Fruit fly (Drosophila melanogaster) whole organism, embryonic: ENCODE measurements around the gene Sry-alpha.

Source experiments
- Asciz ChIP-seq: fragments of 200-800 bp; sonication (Bioruptor generic); optimal IDR thresholded peaks from 2 replicates; lab custom pipeline; 2017; ENCODE audit warnings: missing biosample characterization, mild to moderate bottlenecking, missing genetic modification characterization, missing genetic modification reagents
- Bdp1 ChIP-seq: fragments of 200-800 bp; sonication (Bioruptor generic); optimal IDR thresholded peaks from 3 replicates; lab custom pipeline; 2016; ENCODE audit warnings: missing biosample characterization, missing genetic modification characterization
- CG10274 ChIP-seq: fragments of 200-800 bp; sonication (Bioruptor generic); optimal IDR thresholded peaks from 3 replicates; lab custom pipeline; 2017; ENCODE audit warnings: missing biosample characterization, mild to moderate bottlenecking, missing genetic modification characterization
- CG10462 ChIP-seq: fragments of 200-800 bp; sonication (Bioruptor generic); optimal IDR thresholded peaks from 2 replicates; lab custom pipeline; 2016; ENCODE audit warnings: missing biosample characterization, missing genetic modification characterization
- CG12219 ChIP-seq: fragments of 200-800 bp; sonication (Bioruptor generic); optimal IDR thresholded peaks from 3 replicates; lab custom pipeline; 2018; ENCODE audit warnings: missing biosample characterization, mild to moderate bottlenecking, missing genetic modification characterization
- CG12236 ChIP-seq: fragments of 200-800 bp; sonication (Bioruptor generic); optimal IDR thresholded peaks from 2 replicates; lab custom pipeline; 2016; ENCODE audit warnings: missing biosample characterization, missing genetic modification characterization
- CG14667 ChIP-seq: fragments of 200-800 bp; sonication (Bioruptor generic); IDR thresholded peaks from 2 replicates; pipeline ENCODE4 v1.3.6; 2022; ENCODE audit warnings: missing biosample characterization, missing genetic modification characterization
- CG14710 ChIP-seq: fragments of 200-800 bp; sonication (Bioruptor generic); optimal IDR thresholded peaks from 3 replicates; lab custom pipeline; 2019; ENCODE audit warnings: missing biosample characterization, mild to moderate bottlenecking, missing genetic modification characterization, moderate library complexity
- CG17328 ChIP-seq: fragments of 200-800 bp; sonication (Bioruptor generic); IDR thresholded peaks from 2 replicates; pipeline ENCODE4 v1.3.6; 2022; ENCODE audit warnings: missing biosample characterization, missing genetic modification characterization
- CG17802 ChIP-seq: fragments of 200-800 bp; sonication (Bioruptor generic); optimal IDR thresholded peaks from 2 replicates; lab custom pipeline; 2018; ENCODE audit warnings: missing biosample characterization, mild to moderate bottlenecking, missing genetic modification characterization, moderate library complexity
- CG31441 ChIP-seq: fragments of 200-800 bp; sonication (Bioruptor generic); IDR thresholded peaks from 2 replicates; pipeline ENCODE4 v1.3.6; 2022; ENCODE audit warnings: missing biosample characterization, missing genetic modification characterization
- CG4360 ChIP-seq: fragments of 200-800 bp; sonication (Bioruptor generic); IDR thresholded peaks from 2 replicates; pipeline ENCODE4 v1.3.6; 2022; ENCODE audit warnings: missing biosample characterization, missing genetic modification characterization
- CG6689 ChIP-seq: fragments of 200-800 bp; sonication (Bioruptor generic); IDR thresholded peaks from 2 replicates; pipeline ENCODE4 v1.3.6; 2022; ENCODE audit warnings: missing biosample characterization, missing genetic modification characterization
- CG6765 ChIP-seq: fragments of 200-800 bp; sonication (Bioruptor generic); optimal IDR thresholded peaks from 3 replicates; lab custom pipeline; 2017; ENCODE audit warnings: missing biosample characterization, mild to moderate bottlenecking, missing genetic modification characterization
- CG7372 ChIP-seq: fragments of 200-800 bp; sonication (Bioruptor generic); IDR thresholded peaks from 2 replicates; pipeline ENCODE4 v1.3.6; 2022; ENCODE audit warnings: missing biosample characterization, missing genetic modification characterization
- CG8944 ChIP-seq: fragments of 200-800 bp; sonication (Bioruptor generic); optimal IDR thresholded peaks from 3 replicates; lab custom pipeline; 2016; ENCODE audit warnings: missing biosample characterization, missing genetic modification characterization
- CG9797 ChIP-seq: fragments of 200-800 bp; sonication (Bioruptor generic); optimal IDR thresholded peaks from 3 replicates; lab custom pipeline; 2018; ENCODE audit warnings: missing biosample characterization, mild to moderate bottlenecking, missing genetic modification characterization
- Camta ChIP-seq: fragments of 200-800 bp; sonication (Bioruptor generic); optimal IDR thresholded peaks from 2 replicates; lab custom pipeline; 2016; ENCODE audit warnings: missing biosample characterization, missing genetic modification characterization
- CoRest ChIP-seq: fragments of 200-800 bp; sonication (Bioruptor generic); optimal IDR thresholded peaks from 3 replicates; lab custom pipeline; 2018; ENCODE audit warnings: missing biosample characterization, mild to moderate bottlenecking, missing genetic modification characterization, moderate library complexity
- Elba2 ChIP-seq: fragments of 200-800 bp; sonication (Bioruptor generic); optimal IDR thresholded peaks from 3 replicates; lab custom pipeline; 2016; ENCODE audit warnings: missing biosample characterization, missing genetic modification characterization
- Ets97D ChIP-seq: fragments of 200-800 bp; sonication (Bioruptor generic); optimal IDR thresholded peaks from 3 replicates; lab custom pipeline; 2016; ENCODE audit warnings: missing biosample characterization, missing genetic modification characterization
- Fer1 ChIP-seq: fragments of 200-800 bp; sonication (Bioruptor generic); optimal IDR thresholded peaks from 2 replicates; lab custom pipeline; 2017; ENCODE audit warnings: missing biosample characterization, mild to moderate bottlenecking, missing genetic modification characterization
- Fer2 ChIP-seq: fragments of 200-800 bp; sonication (Bioruptor generic); optimal IDR thresholded peaks from 2 replicates; lab custom pipeline; 2018; ENCODE audit warnings: missing biosample characterization, mild to moderate bottlenecking, missing genetic modification characterization, moderate library complexity
- Jarid2 ChIP-seq: fragments of 200-800 bp; sonication (Bioruptor generic); optimal IDR thresholded peaks from 3 replicates; lab custom pipeline; 2017; ENCODE audit warnings: mild to moderate bottlenecking, missing biosample characterization, missing genetic modification reagents, missing genetic modification characterization
- Meics ChIP-seq: fragments of 200-800 bp; sonication (Bioruptor generic); optimal IDR thresholded peaks from 2 replicates; lab custom pipeline; 2017; ENCODE audit warnings: missing biosample characterization, mild to moderate bottlenecking, missing genetic modification characterization
- Mrtf ChIP-seq: fragments of 200-800 bp; sonication (Bioruptor generic); IDR thresholded peaks from 3 replicates; pipeline ENCODE4 v1.3.6; 2022; ENCODE audit warnings: missing biosample characterization, missing genetic modification characterization
- Nf-YC ChIP-seq: fragments of 200-800 bp; optimal IDR thresholded peaks from 3 replicates; lab custom pipeline; 2019; ENCODE audit warnings: missing biosample characterization, mild to moderate bottlenecking, missing genetic modification characterization, moderate library complexity
- Rfx ChIP-seq: fragments of 200-800 bp; sonication (Bioruptor generic); IDR thresholded peaks from 2 replicates; pipeline ENCODE4 v1.3.6; 2022; ENCODE audit warnings: missing biosample characterization, missing genetic modification characterization
- Sry-β ChIP-seq: fragments of 200-800 bp; sonication (Bioruptor generic); optimal IDR thresholded peaks from 2 replicates; lab custom pipeline; 2018; ENCODE audit warnings: missing biosample characterization, mild to moderate bottlenecking, missing genetic modification characterization, moderate library complexity
- Xrp1 ChIP-seq: fragments of 200-800 bp; sonication (Bioruptor generic); IDR thresholded peaks from 2 replicates; pipeline ENCODE4 v1.3.6; 2022; ENCODE audit warnings: missing biosample characterization, missing genetic modification characterization
- ac ChIP-seq: fragments of 200-800 bp; sonication (Bioruptor generic); optimal IDR thresholded peaks from 3 replicates; lab custom pipeline; 2017; ENCODE audit warnings: missing biosample characterization, mild to moderate bottlenecking, missing genetic modification characterization
- amos ChIP-seq: fragments of 200-800 bp; sonication (Bioruptor generic); IDR thresholded peaks from 2 replicates; pipeline ENCODE4 v1.3.6; 2022; ENCODE audit warnings: missing biosample characterization, missing genetic modification characterization; ENCODE audit not compliant: partially characterized antibody
- cas ChIP-seq: fragments of 200-800 bp; sonication (Bioruptor generic); IDR thresholded peaks from 2 replicates; pipeline ENCODE4 v1.3.6; 2022; ENCODE audit warnings: missing biosample characterization, missing genetic modification characterization
- ci ChIP-seq: fragments of 200-800 bp; sonication (Bioruptor generic); IDR thresholded peaks from 3 replicates; pipeline ENCODE4 v1.3.6; 2022; ENCODE audit warnings: missing biosample characterization, missing genetic modification characterization
- croc ChIP-seq: fragments of 200-800 bp; sonication (Bioruptor generic); conservative IDR thresholded peaks from 3 replicates; pipeline ENCODE4 v1.3.6; 2022; ENCODE audit warnings: missing biosample characterization, missing genetic modification characterization
- fd102C ChIP-seq: fragments of 200-800 bp; sonication (Bioruptor generic); optimal IDR thresholded peaks from 2 replicates; lab custom pipeline; 2018; ENCODE audit warnings: missing biosample characterization, mild to moderate bottlenecking, missing genetic modification characterization, moderate library complexity
- gcm ChIP-seq: fragments of 200-800 bp; sonication (Bioruptor generic); optimal IDR thresholded peaks from 2 replicates; lab custom pipeline; 2019; ENCODE audit warnings: missing biosample characterization, mild to moderate bottlenecking, missing genetic modification characterization, moderate library complexity
- ken ChIP-seq: fragments of 200-800 bp; sonication (Bioruptor generic); IDR thresholded peaks from 3 replicates; pipeline ENCODE4 v1.3.6; 2022; ENCODE audit warnings: missing biosample characterization, missing genetic modification characterization
- onecut ChIP-seq: fragments of 200-800 bp; sonication (Bioruptor generic); IDR thresholded peaks from 2 replicates; pipeline ENCODE4 v1.3.6; 2022; ENCODE audit warnings: missing biosample characterization, missing genetic modification characterization
- pfk ChIP-seq: fragments of 200-800 bp; sonication (Bioruptor generic); optimal IDR thresholded peaks from 2 replicates; lab custom pipeline; 2018; ENCODE audit warnings: missing biosample characterization, mild to moderate bottlenecking, missing genetic modification characterization, moderate library complexity
- phol ChIP-seq: fragments of 200-800 bp; sonication (Bioruptor generic); optimal IDR thresholded peaks from 3 replicates; lab custom pipeline; 2018; ENCODE audit warnings: missing biosample characterization, mild to moderate bottlenecking, missing genetic modification characterization, moderate library complexity
- pros ChIP-seq: fragments of 200-800 bp; sonication (Bioruptor generic); optimal IDR thresholded peaks from 3 replicates; lab custom pipeline; 2019; ENCODE audit warnings: missing biosample characterization, mild to moderate bottlenecking, missing genetic modification characterization, moderate library complexity
- psq ChIP-seq: fragments of 200-800 bp; sonication (Bioruptor generic); optimal IDR thresholded peaks from 2 replicates; lab custom pipeline; 2017; ENCODE audit warnings: missing biosample characterization, missing genetic modification characterization
- repo ChIP-seq: fragments of 200-800 bp; sonication (Bioruptor generic); optimal IDR thresholded peaks from 2 replicates; lab custom pipeline; 2016; ENCODE audit warnings: missing biosample characterization, missing genetic modification characterization
- rib ChIP-seq: fragments of 200-800 bp; sonication (Bioruptor generic); IDR thresholded peaks from 2 replicates; pipeline ENCODE4 v1.3.6; 2022; ENCODE audit warnings: missing biosample characterization, missing genetic modification characterization
- sens-2 ChIP-seq: fragments of 200-800 bp; sonication (Bioruptor generic); IDR thresholded peaks from 2 replicates; pipeline ENCODE4 v1.3.6; 2022; ENCODE audit warnings: missing biosample characterization, missing genetic modification characterization
- sna ChIP-seq: fragments of 200-800 bp; sonication (Bioruptor generic); IDR thresholded peaks from 2 replicates; pipeline ENCODE4 v1.3.6; 2022; ENCODE audit warnings: missing biosample characterization, missing genetic modification characterization; ENCODE audit not compliant: partially characterized antibody
- so ChIP-seq: fragments of 200-800 bp; sonication (Bioruptor generic); IDR thresholded peaks from 3 replicates; pipeline ENCODE4 v1.3.6; 2022; ENCODE audit warnings: missing biosample characterization, missing genetic modification characterization
- trh ChIP-seq: fragments of 200-800 bp; sonication (Bioruptor generic); optimal IDR thresholded peaks from 2 replicates; lab custom pipeline; 2016; ENCODE audit warnings: missing biosample characterization, missing genetic modification characterization
- unc-4 ChIP-seq: fragments of 200-800 bp; sonication (Bioruptor generic); IDR thresholded peaks from 2 replicates; pipeline ENCODE4 v1.3.6; 2022; ENCODE audit warnings: missing biosample characterization, missing genetic modification characterization; ENCODE audit not compliant: partially characterized antibody
- wdn ChIP-seq: fragments of 200-800 bp; sonication (Bioruptor generic); IDR thresholded peaks from 2 replicates; pipeline ENCODE4 v1.3.6; 2022; ENCODE audit warnings: missing biosample characterization, missing genetic modification characterization

Sry-alpha gene

dm6 chr3R:30055915-30056544 is 16.5 kb downstream of the Sry-alpha start, which contains the start of the genes Rpp14b and spn-A (continued):
- no peak for TF ChIP-seq Bdp1 (GFP tag; lab: Kevin White, UChicago)
- TF ChIP-seq pros: no peak
- TF ChIP-seq Fer2 (tag; lab: Kevin White, UChicago): no peak
- no peak for TF ChIP-seq trh (GFP tag; lab: Kevin White, UChicago)
- no peak for TF ChIP-seq CG9797 (GFP tag; lab: Kevin White, UChicago)
- TF ChIP-seq fd102C (GFP tag; lab: Kevin White, UChicago): no peak
- no peak for TF ChIP-seq CG7372
- no peak for TF ChIP-seq Elba2 (GFP tag; lab: Kevin White, UChicago)
- no peak for TF ChIP-seq CG10462 (GFP tag; lab: Kevin White, UChicago)
- no peak for TF ChIP-seq CG6765 (GFP tag; lab: Kevin White, UChicago)
- TF ChIP-seq Nf-YC (tag; lab: Kevin White, UChicago): no peak
- TF ChIP-seq CG8944: no peak
- TF ChIP-seq CG14667 (GFP tag; lab: Robert Waterston, UW): no peak
- TF ChIP-seq CG17802 (tag; lab: Kevin White, UChicago): no peak
- TF ChIP-seq onecut (GFP tag; lab: Robert Waterston, UW): no peak
- no peak for TF ChIP-seq psq (GFP tag; lab: Kevin White, UChicago)
- TF ChIP-seq sna (GFP tag; lab: Robert Waterston, UW): no peak
- no peak for TF ChIP-seq ac (GFP tag; lab: Kevin White, UChicago)
- no peak for TF ChIP-seq repo (GFP tag; lab: Kevin White, UChicago)
- TF ChIP-seq CG12219: no peak
- no peak for TF ChIP-seq sens-2 (GFP tag; lab: Robert Waterston, UW)
- TF ChIP-seq CoRest: peak; percentile 14
- no peak for TF ChIP-seq CG14710 (tag; lab: Kevin White, UChicago)
- TF ChIP-seq rib (GFP tag; lab: Robert Waterston, UW): no peak
- TF ChIP-seq CG4360 (GFP tag; lab: Robert Waterston, UW): no peak
- no peak for TF ChIP-seq croc (GFP tag; lab: Robert Waterston, UW)
- TF ChIP-seq so: no peak
- TF ChIP-seq pfk (GFP tag; lab: Kevin White, UChicago): no peak
- no peak for TF ChIP-seq CG6689 (GFP tag; lab: Robert Waterston, UW)
- TF ChIP-seq Jarid2 (GFP tag; lab: Kevin White, UChicago): no peak
- TF ChIP-seq phol (tag; lab: Kevin White, UChicago): peak; percentile 11
- TF ChIP-seq amos (GFP tag; lab: Robert Waterston, UW): no peak; the same call in 1 of the 2 replicates
- no peak for TF ChIP-seq Sry-β (GFP tag; lab: Kevin White, UChicago)
- TF ChIP-seq Meics (GFP tag; lab: Kevin White, UChicago): peak; percentile 30
- TF ChIP-seq CG10274 (GFP tag; lab: Kevin White, UChicago): no peak
- no peak for TF ChIP-seq Mrtf (GFP tag; lab: Robert Waterston, UW)
- no peak for TF ChIP-seq unc-4 (GFP tag; lab: Robert Waterston, UW)
- TF ChIP-seq ci (GFP tag; lab: Robert Waterston, UW): peak; percentile 43; the same call in 2 of the 3 replicates
- peak; percentile 63 for TF ChIP-seq Rfx (GFP tag; lab: Robert Waterston, UW)
- TF ChIP-seq ken (GFP tag; lab: Robert Waterston, UW): peak; percentile 29; the same call in 1 of the 3 replicates
- no peak for TF ChIP-seq cas (GFP tag; lab: Robert Waterston, UW)
- no peak for TF ChIP-seq Ets97D (GFP tag; lab: Kevin White, UChicago)
- TF ChIP-seq CG17328: peak; percentile 33; the same call in 1 of the 2 replicates
- peak; percentile 89 for TF ChIP-seq gcm (GFP tag; lab: Kevin White, UChicago)
- no peak for TF ChIP-seq CG12236 (GFP tag; lab: Kevin White, UChicago)
- no peak for TF ChIP-seq Asciz (GFP tag; lab: Kevin White, UChicago)
- TF ChIP-seq Fer1 (GFP tag; lab: Kevin White, UChicago): no peak
- no peak for TF ChIP-seq Camta (GFP tag; lab: Kevin White, UChicago)
- 0 out of 2 replicates have a peak, but pooled peaks have one; percentile 36 for TF ChIP-seq Xrp1 (GFP tag; lab: Robert Waterston, UW)
- no peak for TF ChIP-seq CG31441
- no peak for TF ChIP-seq wdn (GFP tag; lab: Robert Waterston, UW)
